Worm (Caenorhabditis elegans) whole organism, L2 larva: ENCODE results near the gene R04B3.2.

Source experiments
- C34F6.9 ChIP-seq: fragments of 150-350 bp; optimal IDR thresholded peaks from 2 replicates; lab custom pipeline; 2014; ENCODE audit warnings: missing biosample characterization, missing genetic modification characterization
- F13H6.1 ChIP-seq: sonication (generic microtip); optimal IDR thresholded peaks from 2 replicates; lab custom pipeline; 2016; ENCODE audit warnings: missing genetic modification characterization, missing compliant biosample characterization
- R02D3.7 ChIP-seq: fragments of 150-350 bp; optimal IDR thresholded peaks from 2 replicates; lab custom pipeline; 2014; ENCODE audit warnings: missing biosample characterization, missing genetic modification characterization
- Y55F3AM.14 ChIP-seq: fragments of 200-800 bp; sonication (Bioruptor generic); optimal IDR thresholded peaks from 2 replicates; lab custom pipeline; 2018; ENCODE audit warnings: mild to moderate bottlenecking, missing genetic modification characterization, missing compliant biosample characterization
- ZK546.5 ChIP-seq: sonication (generic microtip); optimal IDR thresholded peaks from 2 replicates; lab custom pipeline; 2017; ENCODE audit warnings: missing biosample characterization, missing genetic modification characterization
- alr-1 ChIP-seq: fragments of 150-350 bp; optimal IDR thresholded peaks from 2 replicates; lab custom pipeline; 2014; ENCODE audit warnings: missing biosample characterization, missing genetic modification characterization
- aly-2 ChIP-seq: fragments of 150-350 bp; optimal IDR thresholded peaks from 2 replicates; lab custom pipeline; 2014; ENCODE audit warnings: missing biosample characterization, missing genetic modification characterization
- ama-1 ChIP-seq: fragments of 150-350 bp; optimal IDR thresholded peaks from 2 replicates; lab custom pipeline; 2018; ENCODE audit warnings: inconsistent platforms
- blmp-1 ChIP-seq: sonication (generic microtip); optimal IDR thresholded peaks from 2 replicates; lab custom pipeline; 2017; ENCODE audit warnings: missing genetic modification characterization, mild to moderate bottlenecking, missing compliant biosample characterization, antibody characterized with exemption, moderate library complexity; ENCODE audit not compliant: insufficient read depth
- ceh-16 ChIP-seq: fragments of 150-350 bp; optimal IDR thresholded peaks from 2 replicates; lab custom pipeline; 2014; ENCODE audit warnings: missing biosample characterization, missing genetic modification characterization
- ceh-82 ChIP-seq: fragments of 150-350 bp; optimal IDR thresholded peaks from 2 replicates; lab custom pipeline; 2014; ENCODE audit warnings: missing biosample characterization, missing genetic modification characterization
- crh-2 ChIP-seq: sonication (generic microtip); optimal IDR thresholded peaks from 2 replicates; lab custom pipeline; 2017; ENCODE audit warnings: missing biosample characterization, missing genetic modification characterization
- dmd-4 ChIP-seq: sonication (generic microtip); optimal IDR thresholded peaks from 2 replicates; lab custom pipeline; 2017; ENCODE audit warnings: missing biosample characterization, missing genetic modification characterization
- egl-27 ChIP-seq: sonication (generic microtip); optimal IDR thresholded peaks from 3 replicates; lab custom pipeline; 2017; ENCODE audit warnings: missing biosample characterization, missing genetic modification reagents, missing genetic modification characterization
- elt-1 ChIP-seq: fragments of 150-350 bp; optimal IDR thresholded peaks from 2 replicates; lab custom pipeline; 2014; ENCODE audit warnings: missing biosample characterization, missing genetic modification characterization
- elt-3 ChIP-seq: sonication (generic microtip); optimal IDR thresholded peaks from 2 replicates; lab custom pipeline; 2017; ENCODE audit warnings: missing biosample characterization, missing genetic modification characterization
- fos-1 ChIP-seq: fragments of 150-350 bp; optimal IDR thresholded peaks from 2 replicates; lab custom pipeline; 2014; ENCODE audit warnings: missing biosample characterization, missing genetic modification characterization
- lin-11 ChIP-seq: fragments of 150-350 bp; sonication (generic microtip); optimal IDR thresholded peaks from 2 replicates; lab custom pipeline; 2014; ENCODE audit warnings: missing biosample characterization, missing genetic modification characterization, inconsistent platforms, mixed read lengths
- lin-13 ChIP-seq: fragments of 150-350 bp; optimal IDR thresholded peaks from 2 replicates; lab custom pipeline; 2014; ENCODE audit warnings: missing biosample characterization, missing genetic modification reagents, missing genetic modification characterization
- lin-39 ChIP-seq: fragments of 150-350 bp; optimal IDR thresholded peaks from 2 replicates; lab custom pipeline; 2014; ENCODE audit warnings: missing biosample characterization, missing genetic modification reagents, missing genetic modification characterization
- lsy-2 ChIP-seq, 2 experiments: fragments of 150-350 bp in 1 of 2; sonication (generic microtip) in 1 of 2; optimal IDR thresholded peaks; 2 replicates each; lab custom pipeline; 2014 to 2017; ENCODE audit warnings: missing biosample characterization in 2 of 2, missing genetic modification characterization in 2 of 2
- mab-5 ChIP-seq: fragments of 150-350 bp; optimal IDR thresholded peaks from 2 replicates; lab custom pipeline; 2014; ENCODE audit warnings: missing biosample characterization, missing genetic modification characterization
- mdl-1 ChIP-seq, 2 experiments: fragments of 150-350 bp in 1 of 2; sonication (generic microtip) in 1 of 2; optimal IDR thresholded peaks; 2 replicates each; lab custom pipeline; 2017; ENCODE audit warnings: missing biosample characterization in 2 of 2, missing genetic modification characterization in 2 of 2
- nhr-10 ChIP-seq: sonication (generic microtip); optimal IDR thresholded peaks from 2 replicates; lab custom pipeline; 2017; ENCODE audit warnings: missing biosample characterization, missing genetic modification characterization
- nhr-11 ChIP-seq: fragments of 150-350 bp; optimal IDR thresholded peaks from 2 replicates; lab custom pipeline; 2014; ENCODE audit warnings: missing biosample characterization, missing genetic modification characterization
- nhr-12 ChIP-seq: fragments of 150-350 bp; optimal IDR thresholded peaks from 2 replicates; lab custom pipeline; 2014; ENCODE audit warnings: missing biosample characterization, missing genetic modification characterization
- nhr-21 ChIP-seq: fragments of 150-350 bp; optimal IDR thresholded peaks from 2 replicates; lab custom pipeline; 2014; ENCODE audit warnings: missing biosample characterization, missing genetic modification characterization
- nhr-23 ChIP-seq: fragments of 150-350 bp; optimal IDR thresholded peaks from 2 replicates; lab custom pipeline; 2014; ENCODE audit warnings: missing biosample characterization, missing genetic modification reagents, missing genetic modification characterization
- nhr-237 ChIP-seq: fragments of 150-350 bp; optimal IDR thresholded peaks from 2 replicates; lab custom pipeline; 2014; ENCODE audit warnings: missing biosample characterization, missing genetic modification characterization
- nhr-25 ChIP-seq: fragments of 150-350 bp; sonication (generic microtip); optimal IDR thresholded peaks from 3 replicates; lab custom pipeline; 2014; ENCODE audit warnings: missing biosample characterization, missing genetic modification characterization
- nhr-6 ChIP-seq: fragments of 150-350 bp; optimal IDR thresholded peaks from 2 replicates; lab custom pipeline; 2014; ENCODE audit warnings: missing biosample characterization, missing genetic modification characterization
- nhr-77 ChIP-seq: fragments of 150-350 bp; optimal IDR thresholded peaks from 2 replicates; lab custom pipeline; 2014; ENCODE audit warnings: missing biosample characterization, missing genetic modification characterization
- peb-1 ChIP-seq: fragments of 150-350 bp; optimal IDR thresholded peaks from 2 replicates; lab custom pipeline; 2014; ENCODE audit warnings: missing biosample characterization, missing genetic modification characterization
- skn-1 ChIP-seq: sonication (generic microtip); optimal IDR thresholded peaks from 2 replicates; lab custom pipeline; 2017; ENCODE audit warnings: missing biosample characterization, missing genetic modification characterization
- sma-3 ChIP-seq: sonication (generic microtip); optimal IDR thresholded peaks from 2 replicates; lab custom pipeline; 2016; ENCODE audit warnings: missing genetic modification reagents, missing genetic modification characterization, missing compliant biosample characterization
- snpc-4 ChIP-seq: fragments of 150-350 bp; optimal IDR thresholded peaks from 2 replicates; lab custom pipeline; 2014; ENCODE audit warnings: missing biosample characterization, missing genetic modification characterization
- unc-39 ChIP-seq: fragments of 150-350 bp; optimal IDR thresholded peaks from 2 replicates; lab custom pipeline; 2014; ENCODE audit warnings: missing biosample characterization, missing genetic modification characterization
- unc-62 ChIP-seq: fragments of 150-350 bp; optimal IDR thresholded peaks from 2 replicates; lab custom pipeline; 2014; ENCODE audit warnings: missing biosample characterization, missing genetic modification reagents, missing genetic modification characterization
- ztf-1 ChIP-seq: fragments of 200-800 bp; sonication (Bioruptor generic); conservative IDR thresholded peaks from 2 replicates; pipeline ENCODE4 v1.3.6; 2022; ENCODE audit warnings: missing genetic modification characterization, missing compliant biosample characterization
- ztf-11 ChIP-seq: sonication (generic microtip); optimal IDR thresholded peaks from 2 replicates; lab custom pipeline; 2017; ENCODE audit warnings: missing biosample characterization, missing genetic modification characterization

The R04B3.2 gene

DNA sequence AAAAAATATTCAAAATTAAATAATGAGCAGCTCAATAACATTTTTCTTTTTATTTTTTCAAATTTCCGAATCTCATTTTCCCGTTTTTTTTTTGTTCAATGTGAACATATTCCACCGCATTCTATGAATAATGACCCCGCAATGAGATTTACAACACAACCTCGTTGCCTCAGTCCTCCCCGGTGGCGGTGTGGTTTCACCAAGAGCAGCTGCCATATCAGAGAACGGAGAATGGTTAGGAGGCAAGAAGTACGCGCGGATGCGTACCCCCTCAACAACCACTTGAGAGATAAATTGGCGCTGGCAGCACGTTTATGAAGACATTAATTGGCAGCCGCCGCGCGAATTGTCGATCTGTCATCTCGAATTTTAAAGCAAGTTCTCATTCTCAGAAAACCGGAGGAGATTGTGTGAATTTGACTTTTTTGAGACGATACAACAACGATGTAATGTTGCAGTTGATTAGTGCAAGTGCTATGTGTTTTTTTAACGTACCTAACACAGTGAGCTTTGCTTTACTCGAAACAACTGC lies 40.2 kb upstream of the R04B3.2 start:
- TF ChIP-seq nhr-11 (tag; lab: Kevin White, UChicago) (no peak), blmp-1 (tag; lab: Kevin White, UChicago) (no peak), C34F6.9 (tag; lab: Kevin White, UChicago) (no peak), dmd-4 (no peak), nhr-25 (no peak), ztf-1 (no peak), lin-11 (tag; lab: Kevin White, UChicago) (no peak), lsy-2 (tag; optimal IDR thresholded peaks at IDR 0.05; lab: Kevin White, UChicago) (no peak), nhr-6 (no peak), nhr-77 (no peak), unc-39 (tag; lab: Kevin White, UChicago) (no peak), elt-3 (tag; lab: Kevin White, UChicago) (no peak), F13H6.1 (tag; lab: Kevin White, UChicago) (no peak), mab-5 (tag; lab: Kevin White, UChicago) (no peak), ama-1 (lab: Kevin White, UChicago) (no peak), nhr-237 (tag; lab: Kevin White, UChicago) (no peak), aly-2 (tag; lab: Kevin White, UChicago) (no peak)

DNA sequence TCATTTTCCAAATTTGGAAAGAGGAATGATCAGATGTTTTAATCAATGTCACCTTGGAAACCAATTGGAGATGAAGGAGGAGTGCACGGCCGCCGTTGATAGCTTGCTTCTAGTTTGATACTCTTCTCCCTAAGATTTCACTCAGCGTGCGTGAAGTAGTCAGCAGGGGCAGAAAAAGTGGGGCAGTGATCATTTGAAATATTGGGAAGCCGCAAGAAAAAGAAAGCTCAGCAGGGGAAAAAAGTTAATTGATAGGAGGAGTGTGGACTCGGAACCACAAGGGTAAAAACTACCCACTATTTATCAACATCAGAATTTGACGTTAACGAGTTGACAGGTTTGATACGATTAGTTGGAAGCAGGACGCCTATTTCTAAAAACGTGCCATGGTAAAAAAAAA lies 34.9 kb upstream of the R04B3.2 start, which contains the start of gene K02E10.7:
Gene K02E10.7 (minus strand): TSS at position 101 of the 400 bp plus-strand sequence.
- TF ChIP-seq skn-1 (tag; lab: Kevin White, UChicago), result no peak
- no peak for TF ChIP-seq Y55F3AM.14
- TF ChIP-seq sma-3 (GFP tag; lab: Kevin White, UChicago), result no peak
- TF ChIP-seq ceh-82, result no peak
- no peak for TF ChIP-seq lin-11 (tag; lab: Kevin White, UChicago)
- no peak for TF ChIP-seq nhr-77
- TF ChIP-seq R02D3.7 (tag; lab: Kevin White, UChicago), result no peak
- TF ChIP-seq unc-39 (tag; lab: Kevin White, UChicago), result no peak
- TF ChIP-seq mdl-1 (tag; optimal IDR thresholded peaks at IDR 0.05; lab: Kevin White, UChicago), result no peak
- TF ChIP-seq nhr-6, result no peak
- TF ChIP-seq lin-39 (tag; lab: Kevin White, UChicago), result no peak
- TF ChIP-seq ama-1 (lab: Kevin White, UChicago), result no peak
- no peak for TF ChIP-seq unc-62 (GFP tag; lab: Kevin White, UChicago)
- TF ChIP-seq peb-1 (tag; lab: Kevin White, UChicago), result no peak
- TF ChIP-seq crh-2 (tag; lab: Kevin White, UChicago), result no peak

DNA sequence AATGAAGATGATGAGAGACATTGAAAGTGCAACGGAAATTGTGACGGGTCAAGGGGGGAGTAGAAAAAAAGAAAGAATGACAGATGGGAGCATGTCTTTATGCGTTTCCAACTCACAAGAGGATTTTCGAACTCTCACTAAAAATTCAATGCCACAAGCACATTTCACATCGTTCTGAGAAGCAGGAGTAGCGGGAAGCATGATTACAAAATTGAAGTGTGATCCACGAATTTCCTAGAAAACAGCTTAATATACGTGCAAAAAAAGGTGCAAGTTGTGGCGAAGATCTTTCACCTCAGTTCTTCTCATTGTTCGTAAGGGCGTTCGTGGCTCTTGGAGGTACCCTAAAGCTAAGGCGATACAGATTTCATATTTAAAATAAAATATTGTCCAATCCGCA lies 33.2 kb upstream of the R04B3.2 start:
- no peak for TF ChIP-seq lin-11 (tag; lab: Kevin White, UChicago)
- TF ChIP-seq elt-3 (tag; lab: Kevin White, UChicago), result no peak
- no peak for TF ChIP-seq snpc-4 (tag; lab: Kevin White, UChicago)
- TF ChIP-seq nhr-10 (tag; lab: Kevin White, UChicago), result no peak
- no peak for TF ChIP-seq C34F6.9 (tag; lab: Kevin White, UChicago)
- no peak for TF ChIP-seq ceh-82
- TF ChIP-seq crh-2 (tag; lab: Kevin White, UChicago), result no peak
- no peak for TF ChIP-seq ZK546.5 (tag; lab: Kevin White, UChicago)
- no peak for TF ChIP-seq F13H6.1 (tag; lab: Kevin White, UChicago)
- no peak for TF ChIP-seq lin-39 (tag; lab: Kevin White, UChicago)
- TF ChIP-seq blmp-1 (tag; lab: Kevin White, UChicago), result no peak
- TF ChIP-seq egl-27, result no peak
- TF ChIP-seq nhr-21, result no peak
- no peak for TF ChIP-seq R02D3.7 (tag; lab: Kevin White, UChicago)
- no peak for TF ChIP-seq peb-1 (tag; lab: Kevin White, UChicago)
- no peak for TF ChIP-seq aly-2 (tag; lab: Kevin White, UChicago)
- TF ChIP-seq elt-1 (tag; lab: Kevin White, UChicago), result no peak
- TF ChIP-seq dmd-4, result no peak
- TF ChIP-seq lin-13 (GFP tag; lab: Kevin White, UChicago), result no peak
- no peak for TF ChIP-seq nhr-23 (tag; lab: Kevin White, UChicago)
- TF ChIP-seq, all 48 proteins: peak for 0

DNA sequence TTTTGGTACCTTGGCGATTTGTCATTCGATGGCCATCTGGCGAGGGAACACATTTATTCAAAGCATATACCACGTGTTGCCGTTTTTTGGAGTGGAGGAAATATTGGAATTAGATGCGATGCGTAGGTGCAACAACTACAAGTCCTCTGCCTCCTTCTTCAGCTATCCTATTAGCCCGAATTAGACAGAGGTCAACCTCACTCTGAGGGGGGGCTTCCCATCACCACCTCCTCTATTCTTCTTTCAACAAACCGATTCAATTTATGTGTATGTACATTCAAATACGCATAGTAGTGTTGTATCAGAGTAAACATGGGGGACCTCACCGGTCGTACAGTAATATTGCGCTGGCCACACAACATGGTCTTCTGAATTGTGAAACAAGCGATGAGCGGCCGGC lies 24.3 kb upstream of the R04B3.2 start:
- TF ChIP-seq nhr-21 (no peak), lsy-2 (tag; optimal IDR thresholded peaks at IDR 0.05; lab: Kevin White, UChicago) (no peak), nhr-237 (tag; lab: Kevin White, UChicago) (no peak), nhr-25 (no peak), nhr-12 (tag; lab: Kevin White, UChicago) (no peak), ceh-16 (tag; lab: Kevin White, UChicago) (no peak), peb-1 (tag; lab: Kevin White, UChicago) (no peak), fos-1 (tag; lab: Kevin White, UChicago) (no peak), alr-1 (tag; lab: Kevin White, UChicago) (no peak), ama-1 (lab: Kevin White, UChicago) (no peak), nhr-23 (tag; lab: Kevin White, UChicago) (no peak), ztf-11 (tag; lab: Kevin White, UChicago) (no peak)
